Worm (Caenorhabditis elegans) whole organism, L3 larva: ENCODE results near the gene Y69A2AR.31.

ENCODE experiments used
- R02D3.7 ChIP-seq: fragments of 150-350 bp; optimal IDR thresholded peaks from 2 replicates; lab custom pipeline; 2014; ENCODE audit warnings: missing biosample characterization, missing genetic modification characterization
- ZK546.5 ChIP-seq: sonication (generic microtip); optimal IDR thresholded peaks from 2 replicates; lab custom pipeline; 2017; ENCODE audit warnings: missing biosample characterization, missing genetic modification characterization
- aly-2 ChIP-seq: fragments of 150-350 bp; optimal IDR thresholded peaks from 2 replicates; lab custom pipeline; 2014; ENCODE audit warnings: missing biosample characterization, missing genetic modification characterization
- ama-1 ChIP-seq: fragments of 150-350 bp; optimal IDR thresholded peaks from 2 replicates; lab custom pipeline; 2018
- ceh-16 ChIP-seq: sonication (generic microtip); optimal IDR thresholded peaks from 2 replicates; lab custom pipeline; 2017; ENCODE audit warnings: missing biosample characterization, missing genetic modification characterization
- ceh-28 ChIP-seq: fragments of 150-350 bp; optimal IDR thresholded peaks from 2 replicates; lab custom pipeline; 2014; ENCODE audit warnings: missing biosample characterization, missing genetic modification reagents, missing genetic modification characterization
- ceh-82 ChIP-seq: fragments of 150-350 bp; optimal IDR thresholded peaks from 2 replicates; lab custom pipeline; 2014; ENCODE audit warnings: missing biosample characterization, missing genetic modification characterization
- ceh-9 ChIP-seq: sonication (generic microtip); optimal IDR thresholded peaks from 2 replicates; lab custom pipeline; 2018; ENCODE audit warnings: missing biosample characterization, missing genetic modification characterization
- daf-12 ChIP-seq: fragments of 150-350 bp; optimal IDR thresholded peaks from 2 replicates; lab custom pipeline; 2014; ENCODE audit warnings: missing biosample characterization, missing genetic modification reagents, missing genetic modification characterization
- egl-27 ChIP-seq: sonication (generic microtip); optimal IDR thresholded peaks from 4 replicates; lab custom pipeline; 2017; ENCODE audit warnings: missing biosample characterization, missing genetic modification reagents, missing genetic modification characterization
- egl-5 ChIP-seq: fragments of 150-350 bp; optimal IDR thresholded peaks from 2 replicates; lab custom pipeline; 2017; ENCODE audit warnings: missing biosample characterization, missing genetic modification reagents, missing genetic modification characterization, inconsistent platforms
- elt-1 ChIP-seq: fragments of 150-350 bp; optimal IDR thresholded peaks from 2 replicates; lab custom pipeline; 2014; ENCODE audit warnings: missing biosample characterization, missing genetic modification characterization
- elt-2 ChIP-seq: sonication (generic microtip); optimal IDR thresholded peaks from 2 replicates; lab custom pipeline; 2016; ENCODE audit warnings: missing genetic modification reagents, mild to moderate bottlenecking, missing genetic modification characterization, missing compliant biosample characterization
- elt-3 ChIP-seq, 3 experiments: fragments of 150-350 bp in 1 of 3; sonication (generic microtip) in 2 of 3; optimal IDR thresholded peaks; 2 replicates in 2 of 3; 4 replicates in 1 of 3; lab custom pipeline; 2014 to 2017; ENCODE audit warnings: missing biosample characterization in 3 of 3, missing genetic modification characterization in 3 of 3
- fkh-10 ChIP-seq: sonication (generic microtip); optimal IDR thresholded peaks from 2 replicates; lab custom pipeline; 2017; ENCODE audit warnings: missing biosample characterization, missing genetic modification reagents, missing genetic modification characterization
- fkh-2 ChIP-seq: fragments of 150-350 bp; optimal IDR thresholded peaks from 2 replicates; lab custom pipeline; 2014; ENCODE audit warnings: missing biosample characterization, missing genetic modification reagents, missing genetic modification characterization
- fos-1 ChIP-seq: fragments of 150-350 bp; optimal IDR thresholded peaks from 2 replicates; lab custom pipeline; 2014; ENCODE audit warnings: missing biosample characterization, missing genetic modification characterization
- jun-1 ChIP-seq: fragments of 150-350 bp; optimal IDR thresholded peaks from 2 replicates; lab custom pipeline; 2014; ENCODE audit warnings: missing biosample characterization, missing genetic modification reagents, missing genetic modification characterization
- lin-15B ChIP-seq: fragments of 150-350 bp; optimal IDR thresholded peaks from 2 replicates; lab custom pipeline; 2014; ENCODE audit warnings: missing biosample characterization, missing genetic modification characterization
- lin-39 ChIP-seq: fragments of 150-350 bp; optimal IDR thresholded peaks from 2 replicates; lab custom pipeline; 2018; ENCODE audit warnings: missing biosample characterization, missing genetic modification reagents, missing genetic modification characterization
- lsy-12 ChIP-seq: sonication (generic microtip); optimal IDR thresholded peaks from 2 replicates; lab custom pipeline; 2016; ENCODE audit warnings: mild to moderate bottlenecking, missing genetic modification characterization, missing compliant biosample characterization
- mdl-1 ChIP-seq: fragments of 150-350 bp; optimal IDR thresholded peaks from 2 replicates; lab custom pipeline; 2014; ENCODE audit warnings: missing biosample characterization, missing genetic modification characterization
- mml-1 ChIP-seq: fragments of 150-350 bp; sonication (generic microtip); optimal IDR thresholded peaks from 3 replicates; lab custom pipeline; 2014; ENCODE audit warnings: missing biosample characterization, missing genetic modification characterization
- nfya-1 ChIP-seq: sonication (generic microtip); optimal IDR thresholded peaks from 2 replicates; lab custom pipeline; 2017; ENCODE audit warnings: missing genetic modification characterization, mild to moderate bottlenecking, missing compliant biosample characterization, antibody characterized with exemption, moderate library complexity; ENCODE audit not compliant: insufficient read depth
- nhr-11 ChIP-seq: fragments of 150-350 bp; optimal IDR thresholded peaks from 2 replicates; lab custom pipeline; 2014; ENCODE audit warnings: missing biosample characterization, missing genetic modification characterization
- nhr-12 ChIP-seq: fragments of 150-350 bp; optimal IDR thresholded peaks from 2 replicates; lab custom pipeline; 2014; ENCODE audit warnings: missing biosample characterization, missing genetic modification characterization
- nhr-23 ChIP-seq: fragments of 150-350 bp; optimal IDR thresholded peaks from 2 replicates; lab custom pipeline; 2014; ENCODE audit warnings: missing biosample characterization, missing genetic modification reagents, missing genetic modification characterization
- nhr-25 ChIP-seq: sonication (generic microtip); optimal IDR thresholded peaks from 2 replicates; lab custom pipeline; 2017; ENCODE audit warnings: missing biosample characterization, missing genetic modification characterization
- nhr-28 ChIP-seq: fragments of 150-350 bp; optimal IDR thresholded peaks from 2 replicates; lab custom pipeline; 2014; ENCODE audit warnings: missing biosample characterization, missing genetic modification characterization
- nhr-43 ChIP-seq: sonication (generic microtip); optimal IDR thresholded peaks from 2 replicates; lab custom pipeline; 2016; ENCODE audit warnings: mild to moderate bottlenecking, missing genetic modification characterization, missing compliant biosample characterization; ENCODE audit not compliant: poor library complexity, severe bottlenecking
- nhr-67 ChIP-seq: fragments of 150-350 bp; optimal IDR thresholded peaks from 2 replicates; lab custom pipeline; 2014; ENCODE audit warnings: missing biosample characterization, missing genetic modification characterization
- nhr-76 ChIP-seq: fragments of 150-350 bp; sonication (generic microtip); optimal IDR thresholded peaks from 5 replicates; lab custom pipeline; 2014; ENCODE audit warnings: missing biosample characterization, missing genetic modification characterization
- nhr-77 ChIP-seq: fragments of 150-350 bp; optimal IDR thresholded peaks from 2 replicates; lab custom pipeline; 2014; ENCODE audit warnings: missing biosample characterization, missing genetic modification characterization
- pha-4 ChIP-seq: fragments of 150-350 bp; optimal IDR thresholded peaks from 2 replicates; lab custom pipeline; 2014; ENCODE audit warnings: missing biosample characterization, missing genetic modification reagents, missing genetic modification characterization
- pqm-1 ChIP-seq: fragments of 150-350 bp; optimal IDR thresholded peaks from 2 replicates; lab custom pipeline; 2017; ENCODE audit warnings: missing biosample characterization, missing genetic modification characterization, inconsistent platforms
- sea-2 ChIP-seq: fragments of 150-350 bp; sonication (generic microtip); optimal IDR thresholded peaks from 4 replicates; lab custom pipeline; 2014; ENCODE audit warnings: missing biosample characterization, missing genetic modification reagents, missing genetic modification characterization
- skn-1 ChIP-seq: fragments of 150-350 bp; optimal IDR thresholded peaks from 2 replicates; lab custom pipeline; 2014; ENCODE audit warnings: missing biosample characterization, missing genetic modification characterization
- snpc-4 ChIP-seq: fragments of 150-350 bp; optimal IDR thresholded peaks from 2 replicates; lab custom pipeline; 2014; ENCODE audit warnings: missing biosample characterization, missing genetic modification characterization
- tbx-2 ChIP-seq: sonication (generic microtip); optimal IDR thresholded peaks from 2 replicates; lab custom pipeline; 2016; ENCODE audit warnings: mild to moderate bottlenecking, missing genetic modification characterization, missing compliant biosample characterization
- unc-39 ChIP-seq: sonication (generic microtip); optimal IDR thresholded peaks from 4 replicates; lab custom pipeline; 2017; ENCODE audit warnings: missing biosample characterization, missing genetic modification characterization
- unc-62 ChIP-seq: fragments of 150-350 bp; sonication (generic microtip); optimal IDR thresholded peaks from 4 replicates; lab custom pipeline; 2014; ENCODE audit warnings: missing biosample characterization, missing genetic modification reagents, missing genetic modification characterization
- zag-1 ChIP-seq: fragments of 150-350 bp; optimal IDR thresholded peaks from 2 replicates; lab custom pipeline; 2014; ENCODE audit warnings: missing biosample characterization, missing genetic modification characterization
- ztf-11 ChIP-seq: fragments of 150-350 bp; optimal IDR thresholded peaks from 2 replicates; lab custom pipeline; 2014; ENCODE audit warnings: missing biosample characterization, missing genetic modification characterization
- ztf-4 ChIP-seq: fragments of 150-350 bp; optimal IDR thresholded peaks from 2 replicates; lab custom pipeline; 2014; ENCODE audit warnings: missing biosample characterization, missing genetic modification characterization

The Y69A2AR.31 gene

ce11 chrIV:2688716-2689307 lies 25.0 kb upstream of the Y69A2AR.31 start, which contains the start of gene egrh-3:
TSS of gene egrh-3 (minus strand) at chrIV:2688766.
- TF ChIP-seq nhr-67 (tag; lab: Kevin White, UChicago) (no peak), sea-2 (GFP tag; lab: Kevin White, UChicago) (no peak), lin-15B (no peak)

DNA sequence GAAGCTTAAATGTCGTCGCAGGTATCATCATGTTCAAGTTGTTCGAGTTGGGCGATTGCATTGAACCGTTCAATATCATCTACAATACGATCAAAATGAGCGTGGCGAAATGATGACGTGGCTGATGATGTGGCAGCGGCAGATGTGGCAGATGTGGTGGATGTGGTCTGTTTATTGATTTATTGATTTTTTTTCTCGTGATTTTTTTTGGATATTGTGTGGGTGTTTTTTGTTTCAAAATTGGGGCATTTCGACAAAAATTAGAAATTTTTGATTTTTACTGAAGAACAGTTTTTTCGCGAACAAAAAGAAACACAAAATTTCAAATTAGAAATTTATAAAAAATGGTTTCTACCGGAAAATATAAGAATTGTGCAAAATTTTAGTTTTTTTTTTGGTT lies 16.5 kb upstream of the Y69A2AR.31 start:
- TF ChIP-seq ceh-28 (peak; percentile 86), egl-5 (tag; lab: Kevin White, UChicago) (no peak)

- no peak for TF ChIP-seq lsy-12
- no peak for TF ChIP-seq ceh-28
- TF ChIP-seq ztf-11 (tag; lab: Kevin White, UChicago) = no peak
- TF ChIP-seq pha-4 (tag; lab: Kevin White, UChicago) = no peak
- TF ChIP-seq ceh-9 = no peak
- TF ChIP-seq elt-3 (tag; optimal IDR thresholded peaks at IDR 0.05; lab: Kevin White, UChicago) = no peak
- TF ChIP-seq pqm-1 (tag; lab: Kevin White, UChicago) = no peak
- no peak for TF ChIP-seq unc-62
- no peak for TF ChIP-seq jun-1 (tag; lab: Kevin White, UChicago)
- TF ChIP-seq unc-39 = no peak
- TF ChIP-seq skn-1 (tag; lab: Kevin White, UChicago) = no peak
- no peak for TF ChIP-seq nhr-28
- TF ChIP-seq fkh-2 (tag; lab: Kevin White, UChicago) = no peak
These were observed 14.3 kb upstream of the Y69A2AR.31 start for ce11 chrIV:2678152-2678551.

DNA sequence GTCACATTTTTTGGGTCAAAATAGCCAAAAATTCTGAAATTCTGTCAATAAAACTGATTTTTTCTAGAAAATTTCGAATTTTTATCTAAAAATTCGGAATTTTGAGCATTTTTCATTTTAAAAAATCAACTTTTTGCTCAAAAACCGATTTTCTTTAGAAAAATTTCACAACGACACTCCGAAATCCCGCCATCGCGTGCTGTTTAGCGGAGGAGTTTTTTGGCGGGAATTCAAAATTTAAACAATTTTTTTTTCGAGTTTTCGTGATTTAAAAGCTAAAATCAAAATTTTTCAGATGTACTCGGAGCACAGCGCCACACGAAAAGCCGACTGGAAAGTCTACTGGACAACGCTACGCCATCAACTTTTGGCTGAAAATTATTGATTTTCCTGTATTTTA lies 13.9 kb upstream of the Y69A2AR.31 start:
- TF ChIP-seq fkh-10 (GFP tag; lab: Kevin White, UChicago) = no peak
- no peak for TF ChIP-seq unc-62
- no peak for TF ChIP-seq elt-2 (tag; lab: Kevin White, UChicago)

ce11 chrIV:2676281-2676680 lies 12.5 kb upstream of the Y69A2AR.31 start, which contains the start of gene Y94H6A.3:
TSS of gene Y94H6A.3 (plus strand) at chrIV:2676512.
- TF ChIP-seq pha-4 (tag; lab: Kevin White, UChicago) (peak; percentile 90), tbx-2 (tag; lab: Kevin White, UChicago) (peak; percentile 72), lin-15B (peak; percentile 97), egl-5 (tag; lab: Kevin White, UChicago) (no peak), ztf-4 (tag; lab: Kevin White, UChicago) (no peak), nhr-67 (tag; lab: Kevin White, UChicago) (no peak), ama-1 (lab: Kevin White, UChicago) (peak; percentile 37), ceh-28 (peak; percentile 61), skn-1 (tag; lab: Kevin White, UChicago) (peak; percentile 84), nfya-1 (tag; lab: Kevin White, UChicago) (peak; percentile 92), R02D3.7 (peak; percentile 73), daf-12 (no peak), egl-27 (tag; lab: Kevin White, UChicago) (no peak), ceh-82 (tag; lab: Kevin White, UChicago) (peak; percentile 68), nhr-43 (peak; percentile 85), elt-1 (no peak), lin-39 (tag; lab: Kevin White, UChicago) (peak; percentile 68), fkh-10 (GFP tag; lab: Kevin White, UChicago) (peak; percentile 87), nhr-77 (tag; lab: Kevin White, UChicago) (no peak), fkh-2 (tag; lab: Kevin White, UChicago) (no peak), mdl-1 (tag; lab: Kevin White, UChicago) (no peak), ZK546.5 (tag; lab: Kevin White, UChicago) (no peak), nhr-11 (tag; lab: Kevin White, UChicago) (peak; percentile 47), mml-1 (tag; lab: Kevin White, UChicago) (no peak), zag-1 (tag; lab: Kevin White, UChicago) (no peak), ztf-11 (tag; lab: Kevin White, UChicago) (no peak), nhr-23 (tag; lab: Kevin White, UChicago) (peak; percentile 89), nhr-76 (tag; lab: Kevin White, UChicago) (no peak), ceh-16 (tag; lab: Kevin White, UChicago) (no peak), nhr-12 (no peak), nhr-25 (tag; lab: Kevin White, UChicago) (peak; percentile 76), fos-1 (tag; lab: Kevin White, UChicago) (no peak), snpc-4 (tag; lab: Kevin White, UChicago) (peak; percentile 61), pqm-1 (tag; lab: Kevin White, UChicago) (peak; percentile 20), unc-62 (no peak), jun-1 (tag; lab: Kevin White, UChicago) (peak; percentile 66), elt-2 (tag; lab: Kevin White, UChicago) (peak; percentile 17), unc-39 (no peak), aly-2 (tag; lab: Kevin White, UChicago) (no peak), elt-3 (tag; optimal IDR thresholded peaks at IDR 0.05; lab: Kevin White, UChicago) (no peak), lsy-12 (peak; percentile 52)
